Worm (Caenorhabditis elegans) whole organism, L1 larva: ENCODE data around the gene arrd-15.
A peak's percentile ranks its signal among the peaks of the same experiment; 100 is the strongest.

Experiments
- C04F5.9 ChIP-seq: sonication (generic microtip); optimal IDR thresholded peaks from 2 replicates; lab custom pipeline; 2016; ENCODE audit warnings: missing genetic modification characterization, missing compliant biosample characterization
- C16A3.4 ChIP-seq: fragments of 150-350 bp; optimal IDR thresholded peaks from 2 replicates; lab custom pipeline; 2014; ENCODE audit warnings: missing biosample characterization, missing genetic modification characterization
- C34B4.2 ChIP-seq: sonication (generic microtip); optimal IDR thresholded peaks from 2 replicates; lab custom pipeline; 2017; ENCODE audit warnings: mild to moderate bottlenecking, missing genetic modification characterization, missing compliant biosample characterization
- F16B12.6 ChIP-seq: fragments of 150-350 bp; optimal IDR thresholded peaks from 2 replicates; lab custom pipeline; 2014; ENCODE audit warnings: missing biosample characterization, missing genetic modification characterization
- aha-1 ChIP-seq: fragments of 150-350 bp; optimal IDR thresholded peaks from 2 replicates; lab custom pipeline; 2014; ENCODE audit warnings: missing biosample characterization, missing genetic modification characterization
- alr-1 ChIP-seq: fragments of 200-800 bp; sonication (Bioruptor generic); optimal IDR thresholded peaks from 2 replicates; lab custom pipeline; 2018; ENCODE audit warnings: borderline replicate concordance, mild to moderate bottlenecking, missing genetic modification characterization, missing compliant biosample characterization
- aly-2 ChIP-seq: fragments of 150-350 bp; optimal IDR thresholded peaks from 2 replicates; lab custom pipeline; 2014; ENCODE audit warnings: missing biosample characterization, missing genetic modification characterization
- ama-1 ChIP-seq: fragments of 150-350 bp; optimal IDR thresholded peaks from 2 replicates; lab custom pipeline; 2014
- blmp-1 ChIP-seq: fragments of 150-350 bp; optimal IDR thresholded peaks from 2 replicates; lab custom pipeline; 2014; ENCODE audit warnings: missing biosample characterization, missing genetic modification characterization
- ceh-8 ChIP-seq: fragments of 200-800 bp; sonication (Bioruptor generic); optimal IDR thresholded peaks from 2 replicates; lab custom pipeline; 2018; ENCODE audit warnings: mild to moderate bottlenecking, missing genetic modification characterization, moderate library complexity, missing compliant biosample characterization
- ceh-88 ChIP-seq: fragments of 200-800 bp; sonication (Bioruptor generic); IDR thresholded peaks from 2 replicates; pipeline ENCODE4 v1.3.6; 2022; ENCODE audit warnings: missing genetic modification characterization, missing compliant biosample characterization
- ceh-90 ChIP-seq: sonication (generic microtip); optimal IDR thresholded peaks from 2 replicates; lab custom pipeline; 2016; ENCODE audit warnings: missing genetic modification characterization, missing compliant biosample characterization
- ces-1 ChIP-seq: fragments of 150-350 bp; optimal IDR thresholded peaks from 2 replicates; lab custom pipeline; 2014; ENCODE audit warnings: missing biosample characterization, missing genetic modification reagents, missing genetic modification characterization
- dpl-1 ChIP-seq, 3 experiments: fragments of 150-350 bp in 2 of 3; sonication (generic microtip) in 1 of 3; optimal IDR thresholded peaks; 2 replicates each; lab custom pipeline; 2014 to 2017; ENCODE audit warnings: missing biosample characterization in 3 of 3, missing genetic modification characterization in 3 of 3, missing genetic modification reagents in 3 of 3
- dsc-1 ChIP-seq: sonication (generic microtip); optimal IDR thresholded peaks from 2 replicates; lab custom pipeline; 2016; ENCODE audit warnings: mild to moderate bottlenecking, missing genetic modification characterization, missing compliant biosample characterization
- efl-1 ChIP-seq, 4 experiments: fragments of 150-350 bp; optimal IDR thresholded peaks in 3 of 4; peaks in 1 of 4; 1 replicate in 1 of 4; 2 replicates in 3 of 4; lab custom pipeline; 2014; ENCODE audit warnings: missing biosample characterization in 2 of 4, missing genetic modification characterization in 2 of 4, missing genetic modification reagents in 2 of 4
- egl-27 ChIP-seq, 2 experiments: fragments of 150-350 bp in 1 of 2; sonication (generic microtip); optimal IDR thresholded peaks; 3 replicates each; lab custom pipeline; 2017 to 2018; ENCODE audit warnings: missing biosample characterization in 2 of 2, missing genetic modification characterization in 2 of 2, missing genetic modification reagents in 2 of 2
- elt-2 ChIP-seq: sonication (generic microtip); optimal IDR thresholded peaks from 2 replicates; lab custom pipeline; 2016; ENCODE audit warnings: missing genetic modification characterization, mild to moderate bottlenecking, inconsistent platforms, missing compliant biosample characterization, missing genetic modification reagents
- elt-3 ChIP-seq, 6 experiments: fragments of 150-350 bp in 1 of 6; sonication (generic microtip); optimal IDR thresholded peaks; 2 replicates each; lab custom pipeline; 2017 to 2018; ENCODE audit warnings: missing biosample characterization in 6 of 6, missing genetic modification characterization in 6 of 6, inconsistent platforms in 1 of 6
- fkh-10 ChIP-seq: sonication (generic microtip); optimal IDR thresholded peaks from 2 replicates; lab custom pipeline; 2017; ENCODE audit warnings: missing biosample characterization, missing genetic modification reagents, missing genetic modification characterization
- fkh-4 ChIP-seq: sonication (generic microtip); optimal IDR thresholded peaks from 2 replicates; lab custom pipeline; 2016; ENCODE audit warnings: missing compliant biosample characterization, missing genetic modification characterization, borderline replicate concordance
- fos-1 ChIP-seq: fragments of 150-350 bp; optimal IDR thresholded peaks from 2 replicates; lab custom pipeline; 2014; ENCODE audit warnings: missing biosample characterization, missing genetic modification characterization
- grh-1 ChIP-seq: fragments of 200-800 bp; sonication (Bioruptor generic); IDR thresholded peaks from 2 replicates; pipeline ENCODE4 v1.3.6; 2022; ENCODE audit warnings: missing genetic modification reagents, missing genetic modification characterization, missing compliant biosample characterization
- hlh-4 ChIP-seq: sonication (generic microtip); optimal IDR thresholded peaks from 2 replicates; lab custom pipeline; 2016; ENCODE audit warnings: mild to moderate bottlenecking, missing genetic modification characterization, missing compliant biosample characterization
- hpl-2 ChIP-seq: fragments of 150-350 bp; optimal IDR thresholded peaks from 2 replicates; lab custom pipeline; 2014; ENCODE audit warnings: missing biosample characterization, missing genetic modification reagents, missing genetic modification characterization
- isw-1 ChIP-seq: fragments of 200-800 bp; sonication (Bioruptor generic); IDR thresholded peaks from 2 replicates; pipeline ENCODE4 v1.3.6; 2022; ENCODE audit warnings: missing genetic modification characterization, missing compliant biosample characterization
- lin-15B ChIP-seq: fragments of 150-350 bp; sonication (generic microtip); optimal IDR thresholded peaks from 3 replicates; lab custom pipeline; 2014; ENCODE audit warnings: missing biosample characterization, missing genetic modification characterization
- lin-35 ChIP-seq, 2 experiments: fragments of 150-350 bp; optimal IDR thresholded peaks; 2 replicates each; lab custom pipeline; 2014; ENCODE audit warnings: missing biosample characterization in 2 of 2, missing genetic modification characterization in 2 of 2, missing genetic modification reagents in 2 of 2
- lin-39 ChIP-seq: fragments of 150-350 bp; optimal IDR thresholded peaks from 2 replicates; lab custom pipeline; 2014; ENCODE audit warnings: missing biosample characterization, missing genetic modification reagents, missing genetic modification characterization
- mef-2 ChIP-seq: fragments of 150-350 bp; optimal IDR thresholded peaks from 2 replicates; lab custom pipeline; 2014; ENCODE audit warnings: missing biosample characterization, missing genetic modification characterization
- nhr-12 ChIP-seq: sonication (generic microtip); optimal IDR thresholded peaks from 2 replicates; lab custom pipeline; 2017; ENCODE audit warnings: missing biosample characterization, missing genetic modification characterization
- nhr-19 ChIP-seq: fragments of 200-800 bp; sonication (Bioruptor generic); conservative IDR thresholded peaks from 2 replicates; pipeline ENCODE4 v1.3.6; 2022; ENCODE audit warnings: missing genetic modification characterization, missing compliant biosample characterization
- nhr-20 ChIP-seq: sonication (generic microtip); optimal IDR thresholded peaks from 2 replicates; lab custom pipeline; 2016; ENCODE audit warnings: mild to moderate bottlenecking, missing genetic modification characterization, missing compliant biosample characterization
- nhr-28 ChIP-seq: fragments of 150-350 bp; optimal IDR thresholded peaks from 2 replicates; lab custom pipeline; 2014; ENCODE audit warnings: missing biosample characterization, missing genetic modification characterization
- nhr-47 ChIP-seq: sonication (generic microtip); optimal IDR thresholded peaks from 2 replicates; lab custom pipeline; 2016; ENCODE audit warnings: mild to moderate bottlenecking, missing genetic modification characterization, moderate library complexity, missing compliant biosample characterization
- nhr-76 ChIP-seq: sonication (generic microtip); optimal IDR thresholded peaks from 2 replicates; lab custom pipeline; 2017; ENCODE audit warnings: missing biosample characterization, missing genetic modification characterization
- nhr-77 ChIP-seq: fragments of 150-350 bp; optimal IDR thresholded peaks from 2 replicates; lab custom pipeline; 2014; ENCODE audit warnings: missing biosample characterization, missing genetic modification characterization
- nhr-84 ChIP-seq: sonication (generic microtip); optimal IDR thresholded peaks from 2 replicates; lab custom pipeline; 2017; ENCODE audit warnings: missing biosample characterization, missing genetic modification characterization
- nhr-85 ChIP-seq: sonication (generic microtip); peaks from one replicate; lab custom pipeline; 2016; ENCODE audit warnings: missing genetic modification characterization, inconsistent platforms, missing compliant biosample characterization
- pax-3 ChIP-seq: fragments of 200-800 bp; sonication (Bioruptor generic); optimal IDR thresholded peaks from 2 replicates; lab custom pipeline; 2018; ENCODE audit warnings: mild to moderate bottlenecking, missing genetic modification characterization, moderate library complexity, missing compliant biosample characterization
- pqm-1 ChIP-seq: sonication (generic microtip); optimal IDR thresholded peaks from 3 replicates; lab custom pipeline; 2017; ENCODE audit warnings: missing biosample characterization, missing genetic modification characterization
- rnt-1 ChIP-seq: sonication (generic microtip); optimal IDR thresholded peaks from 2 replicates; lab custom pipeline; 2016; ENCODE audit warnings: mild to moderate bottlenecking, missing genetic modification characterization, moderate library complexity, missing compliant biosample characterization
- skn-1 ChIP-seq: fragments of 150-350 bp; optimal IDR thresholded peaks from 2 replicates; lab custom pipeline; 2014; ENCODE audit warnings: missing biosample characterization, missing genetic modification characterization
- swsn-7 ChIP-seq: sonication (generic microtip); optimal IDR thresholded peaks from 2 replicates; lab custom pipeline; 2016; ENCODE audit warnings: missing genetic modification characterization, missing compliant biosample characterization
- tlp-1 ChIP-seq: fragments of 150-350 bp; optimal IDR thresholded peaks from 2 replicates; lab custom pipeline; 2014; ENCODE audit warnings: missing biosample characterization, missing genetic modification characterization
- unc-130 ChIP-seq: fragments of 150-350 bp; optimal IDR thresholded peaks from 2 replicates; lab custom pipeline; 2017; ENCODE audit warnings: missing biosample characterization, missing genetic modification characterization, inconsistent platforms
- unc-98 ChIP-seq: fragments of 200-800 bp; sonication (Bioruptor generic); IDR thresholded peaks from 2 replicates; pipeline ENCODE4 v1.3.6; 2022; ENCODE audit warnings: missing genetic modification characterization, missing compliant biosample characterization
- vab-15 ChIP-seq: sonication (generic microtip); optimal IDR thresholded peaks from 2 replicates; lab custom pipeline; 2017; ENCODE audit warnings: missing genotype, mild to moderate bottlenecking, missing genetic modification characterization, missing compliant biosample characterization
- xbp-1 ChIP-seq: sonication (generic microtip); optimal IDR thresholded peaks from 2 replicates; lab custom pipeline; 2016; ENCODE audit warnings: missing genetic modification characterization, missing compliant biosample characterization
- ztf-11 ChIP-seq, 2 experiments: sonication (generic microtip); optimal IDR thresholded peaks; 2 replicates each; lab custom pipeline; 2016 to 2017; ENCODE audit warnings: missing genetic modification characterization in 2 of 2, missing biosample characterization in 1 of 2, missing compliant biosample characterization in 1 of 2
- ztf-4 ChIP-seq: fragments of 150-350 bp; optimal IDR thresholded peaks from 2 replicates; lab custom pipeline; 2014; ENCODE audit warnings: missing biosample characterization, missing genetic modification characterization

arrd-15 gene

DNA sequence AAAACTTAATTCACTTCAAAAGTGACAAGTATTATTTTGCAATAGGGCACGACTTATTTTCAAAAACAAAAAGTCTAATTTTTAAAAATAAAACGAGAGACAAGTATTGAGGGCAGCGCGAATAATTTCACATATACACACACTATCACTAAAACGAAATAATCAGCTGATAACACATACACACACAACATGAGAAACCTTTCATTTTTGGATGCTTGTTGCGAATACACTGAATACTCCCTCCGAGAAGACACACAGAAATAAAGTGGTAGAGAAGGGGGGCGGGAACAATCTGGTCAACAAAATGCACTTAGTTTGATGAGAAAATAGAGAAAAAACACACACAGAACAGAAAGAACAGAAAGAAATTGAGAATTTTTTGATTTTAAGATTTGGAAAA lies 54.6 kb downstream of the arrd-15 start:
- no peak for TF ChIP-seq skn-1
- TF ChIP-seq egl-27 (tag; optimal IDR thresholded peaks at IDR 0.05; lab: Kevin White, UChicago) = no peak
- TF ChIP-seq blmp-1 = peak; percentile 51
- TF ChIP-seq C16A3.4 (tag; lab: Kevin White, UChicago) = no peak
- peak; percentile 7 for TF ChIP-seq elt-2 (tag; lab: Kevin White, UChicago)
- TF ChIP-seq dpl-1 (GFP tag; optimal IDR thresholded peaks at IDR 0.05; lab: Kevin White, UChicago) = no peak

ce11 chrIII:8984960-8985359 lies 55.1 kb downstream of the arrd-15 start:
- TF ChIP-seq unc-98 (GFP tag; lab: Robert Waterston, UW) (no peak), ceh-90 (tag; lab: Kevin White, UChicago) (no peak), nhr-76 (no peak), ztf-11 (tag; optimal IDR thresholded peaks at IDR 0.05; lab: Kevin White, UChicago) (no peak), ztf-4 (tag; lab: Kevin White, UChicago) (peak; percentile 37), nhr-77 (tag; lab: Kevin White, UChicago) (peak; percentile 82), nhr-12 (tag; lab: Kevin White, UChicago) (no peak), ces-1 (no peak), fkh-10 (peak; percentile 47), elt-2 (tag; lab: Kevin White, UChicago) (no peak), aha-1 (tag; lab: Kevin White, UChicago) (no peak), hpl-2 (GFP tag; lab: Kevin White, UChicago) (no peak), isw-1 (GFP tag; lab: Robert Waterston, UW) (peak; percentile 9; the same call in 1 of the 2 replicates), grh-1 (GFP tag; lab: Robert Waterston, UW) (no peak), nhr-20 (tag; lab: Kevin White, UChicago) (peak; percentile 67), C16A3.4 (tag; lab: Kevin White, UChicago) (peak; percentile 52), ama-1 (no peak), mef-2 (peak; percentile 36), nhr-19 (GFP tag; lab: Robert Waterston, UW) (peak; percentile 54), blmp-1 (peak; percentile 45), rnt-1 (tag; lab: Kevin White, UChicago) (peak; percentile 49), fos-1 (tag; lab: Kevin White, UChicago) (no peak), xbp-1 (tag; lab: Kevin White, UChicago) (peak; percentile 41), ceh-8 (no peak), fkh-4 (tag; lab: Kevin White, UChicago) (no peak), tlp-1 (tag; lab: Kevin White, UChicago) (no peak), aly-2 (tag; lab: Kevin White, UChicago) (no peak), efl-1 (optimal IDR thresholded peaks at IDR 0.05; lab: Kevin White, UChicago) (peak; percentile 57 to 72), efl-1 (GFP tag; optimal IDR thresholded peaks at IDR 0.05 in 1 of 2; lab: Kevin White, UChicago) (peak; percentile 45 to 89), swsn-7 (tag; lab: Kevin White, UChicago) (peak; percentile 60), alr-1 (tag; lab: Kevin White, UChicago) (no peak), unc-130 (tag; lab: Kevin White, UChicago) (no peak), C34B4.2 (no peak), lin-15B (tag; lab: Kevin White, UChicago) (peak; percentile 34), lin-39 (tag; lab: Kevin White, UChicago) (no peak), hlh-4 (tag; lab: Kevin White, UChicago) (no peak), dpl-1 (GFP tag; optimal IDR thresholded peaks at IDR 0.05; lab: Kevin White, UChicago) (peak; percentile 44 to 55 (median 47)), pqm-1 (tag; lab: Kevin White, UChicago) (no peak), nhr-84 (tag; lab: Kevin White, UChicago) (no peak), F16B12.6 (peak; percentile 20), pax-3 (tag; lab: Kevin White, UChicago) (no peak), vab-15 (tag; lab: Kevin White, UChicago) (no peak), elt-3 (tag; optimal IDR thresholded peaks at IDR 0.05; lab: Kevin White, UChicago) (peak in 2 of 6 experiments; percentile 23 to 42), ceh-88 (GFP tag; lab: Robert Waterston, UW) (0 out of 2 replicates have a peak, but pooled peaks have one; percentile 28), nhr-28 (tag; lab: Kevin White, UChicago) (no peak), nhr-85 (peak; percentile 80), lin-35 (GFP tag; optimal IDR thresholded peaks at IDR 0.05; lab: Kevin White, UChicago) (peak; percentile 54 to 67), C04F5.9 (tag; lab: Kevin White, UChicago) (no peak), nhr-47 (tag; lab: Kevin White, UChicago) (peak; percentile 50), egl-27 (tag; optimal IDR thresholded peaks at IDR 0.05; lab: Kevin White, UChicago) (no peak), dsc-1 (tag; lab: Kevin White, UChicago) (peak; percentile 48)
